Fruit fly (Drosophila melanogaster): ENCODE measurements around the gene Ge-1.

The Ge-1 gene

DNA sequence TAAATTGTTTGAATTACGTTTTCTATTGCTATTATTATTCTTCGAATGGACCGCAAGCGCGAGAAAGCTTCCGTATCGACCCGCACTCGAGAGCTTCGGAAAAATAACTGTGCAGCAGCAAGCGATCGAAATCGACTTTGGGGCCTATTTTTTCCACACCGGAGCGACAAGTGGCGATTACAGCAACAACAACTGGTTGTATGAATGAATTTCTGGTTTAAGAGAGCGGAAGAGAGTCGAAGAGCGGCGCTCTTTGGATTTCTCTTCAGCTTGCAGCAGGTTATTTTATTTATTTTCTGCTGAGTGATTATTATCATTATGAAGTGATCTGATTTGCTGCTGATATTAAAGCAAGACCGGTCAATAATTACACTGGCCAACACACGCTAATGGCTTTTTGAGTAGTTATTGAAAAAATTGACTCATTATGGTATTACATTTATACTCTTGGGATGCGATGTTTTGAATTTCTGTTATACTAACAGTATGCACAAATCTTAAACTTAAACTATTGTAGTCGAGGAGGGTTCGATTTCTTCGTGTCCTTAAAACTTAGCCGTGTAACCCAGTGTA, 33.7 kb downstream of the Ge-1 start, which contains the start of gene Samuel (continued):
- TF ChIP-seq Trl (optimal IDR thresholded peaks at IDR 0.05) (peak; percentile 91 to 93), Trl (GFP tag; optimal IDR thresholded peaks at IDR 0.05) (peak; percentile 20), fd96Cb (tag; optimal IDR thresholded peaks at IDR 0.05) (no peak), jumu (GFP tag; optimal IDR thresholded peaks at IDR 0.05) (no peak), mld (GFP tag; IDR thresholded peaks at IDR 0.05; ENCODE audit: partially characterized antibody) (no peak), Eip74EF (GFP tag; optimal IDR thresholded peaks at IDR 0.05) (peak in 1 of 2 experiments; percentile 61), Sin3A (optimal IDR thresholded peaks at IDR 0.05) (no peak), ato (GFP tag; IDR thresholded peaks at IDR 0.05; ENCODE audit: partially characterized antibody) (no peak), CG2199 (GFP tag; IDR thresholded peaks at IDR 0.05) (peak; percentile 22; the same call in 2 of the 3 replicates), Ptx1 (GFP tag; IDR thresholded peaks at IDR 0.05) (no peak), slou (GFP tag; optimal IDR thresholded peaks at IDR 0.05) (no peak), ERR (GFP tag; optimal IDR thresholded peaks at IDR 0.05) (no peak), CG34224 (GFP tag; IDR thresholded peaks at IDR 0.05; ENCODE audit: partially characterized antibody) (no peak), Nf-YA (GFP tag; IDR thresholded peaks at IDR 0.05) (no peak), klu (GFP tag; IDR thresholded peaks at IDR 0.05) (no peak), stwl (tag; optimal IDR thresholded peaks at IDR 0.05) (no peak), gcm2 (GFP tag; optimal IDR thresholded peaks at IDR 0.05) (no peak), Neu2 (GFP tag; optimal IDR thresholded peaks at IDR 0.05; ENCODE audit: borderline replicate concordance) (no peak), sqz (GFP tag; optimal IDR thresholded peaks at IDR 0.05) (no peak), D19B (GFP tag; optimal IDR thresholded peaks at IDR 0.05) (no peak), vnd (GFP tag; IDR thresholded peaks at IDR 0.05; ENCODE audit: partially characterized antibody) (no peak), Lpt (GFP tag; optimal IDR thresholded peaks at IDR 0.05) (no peak), ewg (GFP tag; optimal IDR thresholded peaks at IDR 0.05) (no peak), hbn (GFP tag; IDR thresholded peaks at IDR 0.05; ENCODE audit: partially characterized antibody) (no peak), Optix (GFP tag; IDR thresholded peaks at IDR 0.05) (no peak), CG16863 (GFP tag; optimal IDR thresholded peaks at IDR 0.05) (no peak), chn (GFP tag; optimal IDR thresholded peaks at IDR 0.05) (no peak), CG10147 (GFP tag; optimal IDR thresholded peaks at IDR 0.05) (no peak), jigr1 (GFP tag; IDR thresholded peaks at IDR 0.05) (no peak), Hr78 (GFP tag; optimal IDR thresholded peaks at IDR 0.05) (peak in 1 of 2 experiments; percentile 91), CG10366 (GFP tag; IDR thresholded peaks at IDR 0.05) (no peak), gsb (GFP tag; IDR thresholded peaks at IDR 0.05) (no peak), CG16779 (GFP tag; IDR thresholded peaks at IDR 0.05) (no peak), bowl (GFP tag; IDR thresholded peaks at IDR 0.05) (no peak), Side (GFP tag; optimal IDR thresholded peaks at IDR 0.05) (no peak), CG31224 (GFP tag; IDR thresholded peaks at IDR 0.05) (no peak), CG7928 (GFP tag; optimal IDR thresholded peaks at IDR 0.05) (no peak), hkb (optimal IDR thresholded peaks at IDR 0.05) (no peak), hkb (GFP tag; IDR thresholded peaks at IDR 0.05) (0 out of 2 replicates have a peak, but pooled peaks have one; percentile 58), fd102C (GFP tag; optimal IDR thresholded peaks at IDR 0.05) (no peak), Max (GFP tag; optimal IDR thresholded peaks at IDR 0.05) (no peak), unc-4 (GFP tag; IDR thresholded peaks at IDR 0.05; ENCODE audit: partially characterized antibody) (no peak), CG8281 (tag; optimal IDR thresholded peaks at IDR 0.05) (no peak), CG30431 (GFP tag; optimal IDR thresholded peaks at IDR 0.05) (no peak), CG3847 (GFP tag; IDR thresholded peaks at IDR 0.05) (no peak), amos (GFP tag; IDR thresholded peaks at IDR 0.05; ENCODE audit: partially characterized antibody) (peak; percentile 36; the same call in 1 of the 2 replicates), vfl (GFP tag; optimal IDR thresholded peaks at IDR 0.05) (no peak), az2 (GFP tag; optimal IDR thresholded peaks at IDR 0.05) (no peak), CG2875 (GFP tag; optimal IDR thresholded peaks at IDR 0.05) (no peak), pfk (GFP tag; optimal IDR thresholded peaks at IDR 0.05) (no peak), Fer1 (GFP tag; optimal IDR thresholded peaks at IDR 0.05) (no peak)

Measured in whole organism, embryonic.